Fruit fly (Drosophila melanogaster) whole organism, pupa: ENCODE results near the gene Dus2.

Source experiments
- CG10348 ChIP-seq: fragments of 200-800 bp; sonication (Bioruptor generic); IDR thresholded peaks from 2 replicates; pipeline ENCODE4 v1.3.6; 2022; ENCODE audit warnings: missing biosample characterization, missing genetic modification characterization
- CG12605 ChIP-seq: fragments of 200-800 bp; sonication (Bioruptor generic); IDR thresholded peaks from 2 replicates; pipeline ENCODE4 v1.3.6; 2022; ENCODE audit warnings: missing biosample characterization, missing genetic modification characterization
- CG13204 ChIP-seq: fragments of 200-800 bp; sonication (Bioruptor generic); optimal IDR thresholded peaks from 2 replicates; lab custom pipeline; 2018; ENCODE audit warnings: missing biosample characterization, mild to moderate bottlenecking, missing genetic modification characterization, moderate library complexity
- CG14655 ChIP-seq: fragments of 200-800 bp; sonication (Bioruptor generic); optimal IDR thresholded peaks from 3 replicates; lab custom pipeline; 2017; ENCODE audit warnings: mild to moderate bottlenecking, missing biosample characterization, missing genetic modification reagents, missing genetic modification characterization
- CG15710 ChIP-seq: fragments of 200-800 bp; sonication (Bioruptor generic); optimal IDR thresholded peaks from 2 replicates; lab custom pipeline; 2018; ENCODE audit warnings: missing biosample characterization, mild to moderate bottlenecking, missing genetic modification characterization, moderate library complexity
- CG17806 ChIP-seq: fragments of 200-800 bp; sonication (Bioruptor generic); optimal IDR thresholded peaks from 2 replicates; lab custom pipeline; 2018; ENCODE audit warnings: missing biosample characterization, mild to moderate bottlenecking, missing genetic modification characterization, moderate library complexity
- CG32121 ChIP-seq: fragments of 200-800 bp; sonication (Bioruptor generic); IDR thresholded peaks from 2 replicates; pipeline ENCODE4 v1.3.6; 2022; ENCODE audit warnings: missing biosample characterization, missing genetic modification characterization
- CG34367 ChIP-seq: fragments of 200-800 bp; sonication (Bioruptor generic); optimal IDR thresholded peaks from 2 replicates; lab custom pipeline; 2018; ENCODE audit warnings: missing biosample characterization, mild to moderate bottlenecking, missing genetic modification characterization
- CG4496 ChIP-seq: fragments of 200-800 bp; sonication (Bioruptor generic); IDR thresholded peaks from 3 replicates; pipeline ENCODE4 v1.3.6; 2022; ENCODE audit warnings: missing biosample characterization, missing genetic modification characterization
- CG8159 ChIP-seq: fragments of 200-800 bp; sonication (Bioruptor generic); optimal IDR thresholded peaks from 3 replicates; lab custom pipeline; 2018; ENCODE audit warnings: missing biosample characterization, mild to moderate bottlenecking, missing genetic modification characterization, moderate library complexity
- CG8301 ChIP-seq: fragments of 200-800 bp; sonication (Bioruptor generic); optimal IDR thresholded peaks from 2 replicates; lab custom pipeline; 2018; ENCODE audit warnings: missing biosample characterization, mild to moderate bottlenecking, missing genetic modification characterization
- CG9948 ChIP-seq: fragments of 200-800 bp; sonication (Bioruptor generic); optimal IDR thresholded peaks from 2 replicates; lab custom pipeline; 2018; ENCODE audit warnings: missing biosample characterization, mild to moderate bottlenecking, missing genetic modification characterization, moderate library complexity
- D1 ChIP-seq: fragments of 200-800 bp; sonication (Bioruptor generic); optimal IDR thresholded peaks from 2 replicates; lab custom pipeline; 2018; ENCODE audit warnings: missing biosample characterization, mild to moderate bottlenecking, missing genetic modification characterization, moderate library complexity
- EcR ChIP-seq: fragments of 200-800 bp; sonication (Bioruptor generic); optimal IDR thresholded peaks from 3 replicates; lab custom pipeline; 2019; ENCODE audit warnings: missing biosample characterization, missing genetic modification characterization, mild to moderate bottlenecking, moderate library complexity, missing genetic modification reagents
- Ets98B ChIP-seq: fragments of 200-800 bp; sonication (Bioruptor generic); IDR thresholded peaks from 2 replicates; pipeline ENCODE4 v1.3.6; 2022; ENCODE audit warnings: missing biosample characterization, missing genetic modification characterization
- Pif1A ChIP-seq: fragments of 200-800 bp; sonication (Bioruptor generic); optimal IDR thresholded peaks from 3 replicates; lab custom pipeline; 2016; ENCODE audit warnings: missing biosample characterization, missing genetic modification characterization
- Pif1B ChIP-seq: fragments of 200-800 bp; sonication (Bioruptor generic); optimal IDR thresholded peaks from 3 replicates; lab custom pipeline; 2016; ENCODE audit warnings: missing biosample characterization, missing genetic modification characterization
- Snoo ChIP-seq: fragments of 200-800 bp; sonication (Bioruptor generic); optimal IDR thresholded peaks from 3 replicates; lab custom pipeline; 2017; ENCODE audit warnings: missing biosample characterization, mild to moderate bottlenecking, missing genetic modification characterization, inconsistent platforms
- fd96Ca ChIP-seq: fragments of 200-800 bp; sonication (Bioruptor generic); IDR thresholded peaks from 3 replicates; pipeline ENCODE4 v1.3.6; 2022; ENCODE audit warnings: missing biosample characterization, missing genetic modification characterization
- gl ChIP-seq: fragments of 200-800 bp; sonication (Bioruptor generic); optimal IDR thresholded peaks from 2 replicates; lab custom pipeline; 2018; ENCODE audit warnings: missing biosample characterization, mild to moderate bottlenecking, missing genetic modification characterization
- rn ChIP-seq: fragments of 200-800 bp; sonication (Bioruptor generic); IDR thresholded peaks from 2 replicates; pipeline ENCODE4 v1.3.6; 2022; ENCODE audit warnings: missing biosample characterization, missing genetic modification characterization

Gene Dus2

DNA sequence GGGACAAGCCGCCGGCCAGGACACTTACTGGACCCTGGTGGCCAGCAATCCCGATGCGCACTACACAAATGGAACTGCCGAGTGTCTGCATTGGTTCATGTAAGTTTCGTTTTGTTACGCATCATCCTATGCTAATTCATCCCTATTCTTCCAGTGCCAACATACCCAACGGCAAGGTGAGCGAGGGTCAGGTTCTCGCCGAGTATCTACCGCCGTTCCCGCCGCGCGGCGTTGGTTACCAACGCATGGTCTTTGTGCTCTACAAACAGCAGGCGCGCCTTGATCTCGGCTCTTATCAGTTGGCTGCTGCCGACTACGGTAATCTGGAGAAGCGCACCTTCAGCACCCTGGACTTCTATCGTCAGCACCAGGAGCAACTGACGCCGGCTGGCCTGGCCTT, 10.7 kb upstream of the Dus2 start:
- TF ChIP-seq rn (GFP tag; lab: Robert Waterston, UW) (no peak), fd96Ca (GFP tag; lab: Robert Waterston, UW) (no peak), CG14655 (GFP tag; lab: Kevin White, UChicago) (no peak), CG34367 (tag; lab: Kevin White, UChicago) (no peak), CG15710 (tag; lab: Kevin White, UChicago) (no peak)
- TF ChIP-seq, all 21 proteins: peak for 0

DNA sequence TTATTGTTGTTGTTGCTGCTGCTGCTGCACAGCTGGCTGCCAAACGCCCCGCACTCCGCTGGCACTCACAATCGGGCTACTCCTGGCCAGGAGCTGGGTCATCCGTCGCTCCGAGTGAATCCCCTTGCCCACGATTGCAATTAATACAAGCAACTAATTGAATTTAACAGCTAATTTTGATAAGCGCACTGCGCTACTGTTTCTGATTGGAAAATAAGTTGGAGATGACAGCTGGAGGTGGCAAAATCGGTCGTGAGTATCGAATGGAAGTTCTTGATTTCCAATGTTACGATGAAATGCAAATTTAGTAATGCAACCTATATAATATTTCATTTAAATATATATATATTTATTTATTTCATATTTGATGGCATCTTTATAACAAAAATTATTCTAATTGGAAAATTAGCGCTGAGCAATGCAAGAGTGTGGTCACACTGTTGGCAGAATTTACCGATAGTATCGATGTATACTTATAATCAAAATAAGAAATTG, 3.9 kb upstream of the Dus2 start, which contains the start of gene CG42271:
TSS of gene CG42271 (minus strand) at position 224 of the 495 bp plus-strand sequence.
- no peak for TF ChIP-seq CG10348 (GFP tag; lab: Robert Waterston, UW)
- no peak for TF ChIP-seq EcR (GFP tag; lab: Kevin White, UChicago)
- TF ChIP-seq CG15710 (tag; lab: Kevin White, UChicago): peak; percentile 28
- peak; percentile 9 for TF ChIP-seq CG17806 (tag; lab: Kevin White, UChicago)
- TF ChIP-seq fd96Ca (GFP tag; lab: Robert Waterston, UW): no peak
- peak; percentile 8 for TF ChIP-seq Snoo

- no peak for TF ChIP-seq CG10348 (GFP tag; lab: Robert Waterston, UW)
- TF ChIP-seq Snoo: peak; percentile 22
- TF ChIP-seq CG12605 (GFP tag; lab: Robert Waterston, UW): 0 out of 2 replicates have a peak, but pooled peaks have one; percentile 20
- TF ChIP-seq CG13204 (GFP tag; lab: Kevin White, UChicago): no peak
- TF ChIP-seq CG34367 (tag; lab: Kevin White, UChicago): no peak
- TF ChIP-seq CG4496: no peak
These were observed 3.3 kb upstream of the Dus2 start for dm6 chrX:14234468-14234867.

dm6 chrX:14242479-14242878, 4.7 kb downstream of the Dus2 start, which contains the start of gene mRNA-cap:
Gene mRNA-cap (minus strand): TSS chrX:14242822.
- no peak for TF ChIP-seq Ets98B (GFP tag; lab: Robert Waterston, UW)
- TF ChIP-seq fd96Ca (GFP tag; lab: Robert Waterston, UW): no peak
- TF ChIP-seq D1 (tag; lab: Kevin White, UChicago): no peak
- no peak for TF ChIP-seq CG8159 (tag; lab: Kevin White, UChicago)
- TF ChIP-seq CG10348 (GFP tag; lab: Robert Waterston, UW): no peak
- no peak for TF ChIP-seq Pif1B (GFP tag; lab: Kevin White, UChicago)
- no peak for TF ChIP-seq CG12605 (GFP tag; lab: Robert Waterston, UW)
- TF ChIP-seq rn (GFP tag; lab: Robert Waterston, UW): no peak
- no peak for TF ChIP-seq gl (tag; lab: Kevin White, UChicago)
- no peak for TF ChIP-seq CG14655 (GFP tag; lab: Kevin White, UChicago)
- no peak for TF ChIP-seq CG34367 (tag; lab: Kevin White, UChicago)
- TF ChIP-seq EcR (GFP tag; lab: Kevin White, UChicago): no peak
- no peak for TF ChIP-seq CG4496
- no peak for TF ChIP-seq CG13204 (GFP tag; lab: Kevin White, UChicago)

- TF ChIP-seq Ets98B (GFP tag; lab: Robert Waterston, UW) (peak; percentile 24), CG32121 (GFP tag; lab: Robert Waterston, UW) (no peak), CG15710 (tag; lab: Kevin White, UChicago) (peak; percentile 25), CG4496 (0 out of 3 replicates have a peak, but pooled peaks have one; percentile 17), CG9948 (tag; lab: Kevin White, UChicago) (peak; percentile 10)
These were observed 5.4 kb downstream of the Dus2 start, which contains the start of gene CG32599 for dm6 chrX:14242941-14243736. Gene CG32599 (plus strand): TSS chrX:14243686.

dm6 chrX:14247035-14247786, 9.4 kb downstream of the Dus2 start, which contains the start of gene mud:
Gene mud (plus strand): TSS chrX:14247732.
- TF ChIP-seq CG15710 (tag; lab: Kevin White, UChicago) (no peak), fd96Ca (GFP tag; lab: Robert Waterston, UW) (peak; percentile 31; the same call in 1 of the 3 replicates), D1 (tag; lab: Kevin White, UChicago) (peak; percentile 21), Snoo (no peak), CG17806 (tag; lab: Kevin White, UChicago) (peak; percentile 8)

DNA sequence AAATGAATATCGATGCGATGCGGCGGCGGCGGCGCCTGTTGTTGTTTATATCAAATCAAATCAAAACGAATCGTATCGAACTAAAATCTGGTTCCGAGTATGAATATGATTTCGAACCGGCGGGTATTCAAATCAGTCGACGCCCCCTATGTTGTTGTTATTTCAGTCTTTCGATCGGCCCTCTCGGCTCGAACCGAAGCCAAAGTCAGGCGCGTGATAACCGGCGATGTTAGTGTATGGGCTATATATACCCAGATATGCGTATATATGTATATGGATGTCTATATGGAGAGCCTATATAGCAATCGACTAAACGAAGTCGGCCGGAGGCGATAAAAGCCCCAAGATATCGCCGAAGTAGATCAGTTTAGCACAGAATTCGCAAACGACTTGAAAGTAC, 23.1 kb downstream of the Dus2 start, which contains the start of the genes CG46317 and Tat:
TSS of gene CG46317 (plus strand) at position 361 of the 400 bp plus-strand sequence.
TSS of gene Tat (plus strand) at position 361 of the 400 bp plus-strand sequence.
- TF ChIP-seq EcR (GFP tag; lab: Kevin White, UChicago): no peak
- no peak for TF ChIP-seq CG10348 (GFP tag; lab: Robert Waterston, UW)
- TF ChIP-seq Snoo: no peak
- TF ChIP-seq Pif1A (GFP tag; lab: Kevin White, UChicago): no peak
- TF ChIP-seq CG13204 (GFP tag; lab: Kevin White, UChicago): no peak
- TF ChIP-seq Pif1B (GFP tag; lab: Kevin White, UChicago): no peak
- TF ChIP-seq CG4496: no peak
- no peak for TF ChIP-seq fd96Ca (GFP tag; lab: Robert Waterston, UW)
- no peak for TF ChIP-seq CG9948 (tag; lab: Kevin White, UChicago)
- TF ChIP-seq Ets98B (GFP tag; lab: Robert Waterston, UW): no peak
- no peak for TF ChIP-seq CG32121 (GFP tag; lab: Robert Waterston, UW)
- TF ChIP-seq CG14655 (GFP tag; lab: Kevin White, UChicago): no peak
- no peak for TF ChIP-seq CG8301
- no peak for TF ChIP-seq CG17806 (tag; lab: Kevin White, UChicago)
- no peak for TF ChIP-seq CG8159 (tag; lab: Kevin White, UChicago)
- no peak for TF ChIP-seq CG12605 (GFP tag; lab: Robert Waterston, UW)
- no peak for TF ChIP-seq D1 (tag; lab: Kevin White, UChicago)
- TF ChIP-seq CG15710 (tag; lab: Kevin White, UChicago): no peak
